Worm (Caenorhabditis elegans) whole organism, early embryonic: ENCODE measurements around the gene tag-266.

Source experiments
- B0310.2 ChIP-seq: sonication (generic microtip); optimal IDR thresholded peaks from 2 replicates; lab custom pipeline; 2016; ENCODE audit warnings: mild to moderate bottlenecking, missing genetic modification characterization, missing compliant biosample characterization
- F13C5.2 ChIP-seq: sonication (generic microtip); optimal IDR thresholded peaks from 2 replicates; lab custom pipeline; 2017; ENCODE audit warnings: mild to moderate bottlenecking, missing genetic modification characterization, inconsistent platforms, missing compliant biosample characterization
- aly-1 ChIP-seq: sonication (generic microtip); optimal IDR thresholded peaks from 2 replicates; lab custom pipeline; 2016; ENCODE audit warnings: missing genetic modification characterization, missing compliant biosample characterization
- ama-1 ChIP-seq: fragments of 150-350 bp; optimal IDR thresholded peaks from 2 replicates; lab custom pipeline; 2014
- ceh-13 ChIP-seq: fragments of 200-800 bp; sonication (Bioruptor generic); optimal IDR thresholded peaks from 2 replicates; lab custom pipeline; 2018; ENCODE audit warnings: mild to moderate bottlenecking, missing genetic modification characterization, missing compliant biosample characterization
- ceh-36 ChIP-seq: sonication (generic microtip); optimal IDR thresholded peaks from 2 replicates; lab custom pipeline; 2016; ENCODE audit warnings: missing genetic modification characterization, inconsistent platforms, missing compliant biosample characterization
- ets-7 ChIP-seq: sonication (generic microtip); optimal IDR thresholded peaks from 2 replicates; lab custom pipeline; 2016; ENCODE audit warnings: missing genotype, missing genetic modification characterization, missing compliant biosample characterization
- flt-1 ChIP-seq: fragments of 200-800 bp; sonication (Bioruptor generic); IDR thresholded peaks from 2 replicates; pipeline ENCODE4 v1.3.6; 2022; ENCODE audit warnings: missing genetic modification characterization, missing compliant biosample characterization
- hmbx-1 ChIP-seq: sonication (generic microtip); optimal IDR thresholded peaks from 2 replicates; lab custom pipeline; 2016; ENCODE audit warnings: mild to moderate bottlenecking, missing genetic modification characterization, missing compliant biosample characterization
- hmg-4 ChIP-seq: fragments of 200-800 bp; sonication (Bioruptor generic); optimal IDR thresholded peaks from 2 replicates; lab custom pipeline; 2018; ENCODE audit warnings: mild to moderate bottlenecking, missing genetic modification characterization, missing compliant biosample characterization
- hnd-1 ChIP-seq: sonication (generic microtip); optimal IDR thresholded peaks from 2 replicates; lab custom pipeline; 2016; ENCODE audit warnings: missing genetic modification characterization, missing compliant biosample characterization
- pes-1 ChIP-seq: fragments of 200-800 bp; sonication (Bioruptor generic); IDR thresholded peaks from 2 replicates; pipeline ENCODE4 v1.3.6; 2022; ENCODE audit warnings: missing genetic modification reagents, missing genetic modification characterization, missing compliant biosample characterization
- scrt-1 ChIP-seq: fragments of 200-800 bp; sonication (Bioruptor generic); IDR thresholded peaks from 2 replicates; pipeline ENCODE4 v1.3.6; 2022; ENCODE audit warnings: missing genetic modification characterization, missing compliant biosample characterization
- sea-1 ChIP-seq: fragments of 200-800 bp; sonication (Bioruptor generic); conservative IDR thresholded peaks from 2 replicates; pipeline ENCODE4 v1.3.6; 2022; ENCODE audit warnings: missing genetic modification characterization, missing compliant biosample characterization
- tbx-11 ChIP-seq: fragments of 200-800 bp; sonication (Bioruptor generic); IDR thresholded peaks from 2 replicates; pipeline ENCODE4 v1.3.6; 2022; ENCODE audit warnings: missing genetic modification characterization, missing compliant biosample characterization
- tbx-37 ChIP-seq: fragments of 200-800 bp; sonication (Bioruptor generic); conservative IDR thresholded peaks from 2 replicates; pipeline ENCODE4 v1.3.6; 2022; ENCODE audit warnings: missing genetic modification reagents, missing genetic modification characterization, missing compliant biosample characterization
- tra-4 ChIP-seq: sonication (generic microtip); optimal IDR thresholded peaks from 2 replicates; lab custom pipeline; 2017; ENCODE audit warnings: missing genetic modification characterization, missing compliant biosample characterization

tag-266 gene

DNA sequence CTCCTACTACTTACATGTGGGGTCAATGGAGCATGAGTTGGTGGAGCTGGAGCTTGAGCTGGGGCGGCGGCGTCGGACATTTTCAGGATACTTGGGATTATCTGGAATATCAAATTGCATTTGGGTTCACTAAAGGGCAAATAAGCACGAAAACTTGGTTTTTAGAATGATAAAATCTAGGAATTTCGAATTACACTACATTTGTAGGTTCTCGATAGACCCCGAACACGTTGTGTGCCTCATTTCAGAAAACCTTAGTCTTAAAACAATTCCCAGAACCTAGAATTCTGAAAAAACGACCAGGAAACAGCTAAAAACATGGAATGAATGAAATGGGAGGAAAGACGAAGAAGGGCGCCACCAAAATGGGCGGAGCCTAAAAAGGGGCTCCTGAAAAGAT, 25.6 kb downstream of the tag-266 start, which contains the start of gene T19C3.3:
Gene T19C3.3 (minus strand): TSS at position 101 of the 400 bp plus-strand sequence.
- TF ChIP-seq ceh-13 = no peak

DNA sequence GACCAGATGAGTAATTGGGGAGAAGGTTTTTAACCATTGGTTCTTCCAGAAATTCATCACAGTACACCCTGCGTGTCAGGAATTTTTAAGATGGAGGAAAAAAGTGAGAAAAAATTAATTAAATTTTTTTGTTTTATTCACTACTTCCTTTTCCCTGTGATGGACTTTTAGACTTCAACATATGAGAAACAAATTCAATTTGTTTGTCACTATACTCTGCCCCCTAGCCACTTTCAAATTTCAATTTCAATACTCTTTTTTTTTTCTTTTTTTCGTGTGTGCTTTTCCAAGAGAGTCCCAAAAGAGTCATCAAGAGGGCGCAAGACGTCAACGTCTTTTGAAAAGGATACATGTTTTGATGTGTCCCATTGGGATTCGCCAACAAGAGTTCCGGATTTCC, 27.3 kb downstream of the tag-266 start:
- TF ChIP-seq ama-1 (lab: Kevin White, UChicago) (no peak), ceh-36 (tag; lab: Kevin White, UChicago) (no peak), hmg-4 (GFP tag; lab: Kevin White, UChicago) (no peak), tra-4 (no peak)

DNA sequence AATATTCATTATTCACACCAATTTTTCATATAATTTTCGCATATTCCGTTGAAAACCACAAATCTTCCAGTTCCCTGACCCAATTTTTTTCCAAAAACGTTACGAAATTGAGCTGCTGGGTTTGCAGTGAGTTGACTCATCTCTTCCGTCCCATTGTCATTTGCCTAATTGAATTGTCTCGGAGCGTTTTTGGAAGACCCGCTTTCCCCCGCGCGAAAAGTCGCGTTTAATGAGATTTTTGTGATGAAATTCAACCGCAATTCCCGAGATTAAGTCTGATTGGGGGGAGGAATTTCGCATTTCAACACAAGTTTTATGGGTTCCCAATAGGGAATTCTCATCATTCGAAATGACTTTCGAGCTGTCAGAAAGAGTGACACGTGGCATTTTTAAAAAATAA, 28.1 kb downstream of the tag-266 start:
- TF ChIP-seq ceh-13 = no peak

DNA sequence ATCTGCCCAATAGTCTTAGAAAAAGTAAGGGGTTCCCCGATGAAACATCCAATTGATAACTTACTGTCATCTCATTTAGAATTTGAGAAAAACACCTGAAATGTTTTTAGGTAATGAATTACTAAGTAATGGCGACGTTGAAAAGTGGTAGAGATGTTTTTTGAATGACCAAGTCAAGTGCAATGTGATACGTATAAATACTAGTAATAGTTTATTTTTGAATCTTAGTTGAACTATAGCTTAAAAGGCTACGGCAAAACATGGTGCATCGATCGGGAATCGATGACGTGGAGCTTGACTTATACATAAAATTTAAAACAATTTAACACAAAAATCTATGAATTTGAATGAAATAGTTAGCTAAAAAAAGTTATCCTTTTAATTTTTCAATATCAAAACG, 30.5 kb downstream of the tag-266 start, which contains the start of gene best-17:
Gene best-17 (minus strand): TSS at position 101 of the 400 bp plus-strand sequence.
- no peak for TF ChIP-seq tbx-11 (GFP tag; lab: Robert Waterston, UW)
- no peak for TF ChIP-seq scrt-1 (GFP tag; lab: Robert Waterston, UW)
- no peak for TF ChIP-seq tbx-37
- no peak for TF ChIP-seq pes-1 (GFP tag; lab: Robert Waterston, UW)
- TF ChIP-seq hmg-4 (GFP tag; lab: Kevin White, UChicago) = no peak
- TF ChIP-seq hmbx-1 = no peak
- TF ChIP-seq flt-1 (GFP tag; lab: Robert Waterston, UW) = no peak
- TF ChIP-seq ceh-36 (tag; lab: Kevin White, UChicago) = no peak
- no peak for TF ChIP-seq sea-1 (GFP tag; lab: Robert Waterston, UW)
- TF ChIP-seq ceh-13 = no peak
- TF ChIP-seq ets-7 (tag; lab: Kevin White, UChicago) = no peak
- TF ChIP-seq aly-1 (tag; lab: Kevin White, UChicago) = no peak
- TF ChIP-seq tra-4 = no peak
- TF ChIP-seq B0310.2 = no peak
- TF ChIP-seq F13C5.2 = no peak

DNA sequence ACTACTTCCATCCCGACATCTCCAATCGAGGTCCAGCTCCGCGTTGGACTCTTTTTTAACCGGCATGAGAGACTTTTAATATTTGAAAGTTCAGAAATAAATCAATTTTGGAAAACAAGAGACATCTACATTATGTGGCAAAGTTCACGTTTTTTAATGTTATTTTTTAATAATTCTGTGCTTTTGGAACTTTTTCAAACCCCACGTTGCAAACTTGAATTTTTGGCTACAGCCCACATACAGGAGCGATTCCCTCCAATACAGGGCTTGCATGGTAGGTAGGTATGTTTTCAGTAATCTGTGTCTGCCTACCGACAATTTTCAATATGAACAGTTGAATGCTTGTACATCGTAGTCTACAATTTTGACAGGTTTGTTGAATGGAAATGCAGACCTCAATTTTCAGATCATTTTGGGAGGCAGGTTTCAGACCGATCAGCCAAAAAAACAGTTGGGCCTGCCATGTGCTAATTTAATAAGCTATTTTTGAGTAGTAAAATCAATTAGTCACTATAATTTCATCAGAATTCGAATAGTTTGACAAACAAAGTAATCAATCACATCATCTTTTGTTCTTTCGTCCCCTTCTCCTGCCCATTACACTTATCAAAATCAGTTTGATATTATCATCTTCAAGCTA, 34.5 kb downstream of the tag-266 start, which contains the start of the genes Y55B1AR.4 and ttr-7:
Gene Y55B1AR.4 (minus strand): TSS at position 101 of the 640 bp plus-strand sequence.
Gene ttr-7 (plus strand): TSS at position 590 of the 640 bp plus-strand sequence.
- TF ChIP-seq hmbx-1 (no peak), flt-1 (GFP tag; lab: Robert Waterston, UW) (no peak), ets-7 (tag; lab: Kevin White, UChicago) (no peak), aly-1 (tag; lab: Kevin White, UChicago) (no peak), ceh-13 (no peak), pes-1 (GFP tag; lab: Robert Waterston, UW) (no peak), scrt-1 (GFP tag; lab: Robert Waterston, UW) (no peak), tbx-37 (no peak), ama-1 (lab: Kevin White, UChicago) (no peak), sea-1 (GFP tag; lab: Robert Waterston, UW) (no peak), tbx-11 (GFP tag; lab: Robert Waterston, UW) (no peak), ceh-36 (tag; lab: Kevin White, UChicago) (no peak), B0310.2 (no peak), hmg-4 (GFP tag; lab: Kevin White, UChicago) (no peak), F13C5.2 (no peak), tra-4 (no peak), hnd-1 (tag; lab: Kevin White, UChicago) (no peak)

DNA sequence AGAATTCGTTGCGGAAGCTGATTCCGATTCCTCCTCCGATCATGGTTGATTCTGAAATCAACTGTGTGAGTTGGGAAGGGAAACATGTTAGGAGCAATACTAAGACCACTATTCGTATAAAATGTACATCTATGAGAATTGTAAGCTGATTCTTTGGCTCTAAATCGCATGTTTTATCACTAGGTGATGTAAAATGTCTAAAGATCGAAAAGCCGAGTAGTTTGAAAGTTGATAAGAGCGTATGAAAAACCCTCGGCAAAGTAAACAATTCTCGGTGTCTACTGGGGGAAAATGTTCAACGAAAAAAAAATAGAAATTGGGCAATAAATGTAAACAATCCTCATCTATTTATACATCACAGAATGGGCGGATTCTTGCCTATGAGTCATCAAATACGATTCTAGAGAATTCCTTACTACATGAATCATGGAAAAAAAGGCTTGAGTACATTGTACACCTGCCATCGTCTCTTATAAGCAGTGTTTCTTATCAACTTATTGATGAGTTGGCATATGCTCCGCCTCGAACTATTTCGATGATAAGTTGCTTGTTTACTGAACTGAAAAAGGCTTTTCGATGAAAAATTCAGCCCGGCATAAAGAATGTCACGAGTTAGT, 39.6 kb downstream of the tag-266 start, which contains the start of gene lec-6:
Gene lec-6 (minus strand): TSS at position 51 of the 617 bp plus-strand sequence.
- no peak for TF ChIP-seq flt-1 (GFP tag; lab: Robert Waterston, UW)
- TF ChIP-seq F13C5.2 = no peak
- TF ChIP-seq ama-1 (lab: Kevin White, UChicago) = no peak
- no peak for TF ChIP-seq tbx-11 (GFP tag; lab: Robert Waterston, UW)
- TF ChIP-seq pes-1 (GFP tag; lab: Robert Waterston, UW) = no peak
- no peak for TF ChIP-seq ceh-13
- no peak for TF ChIP-seq tbx-37
- no peak for TF ChIP-seq hmbx-1
- no peak for TF ChIP-seq hmg-4 (GFP tag; lab: Kevin White, UChicago)
- no peak for TF ChIP-seq sea-1 (GFP tag; lab: Robert Waterston, UW)
- TF ChIP-seq B0310.2 = no peak
- no peak for TF ChIP-seq scrt-1 (GFP tag; lab: Robert Waterston, UW)
- TF ChIP-seq ceh-36 (tag; lab: Kevin White, UChicago) = no peak

DNA sequence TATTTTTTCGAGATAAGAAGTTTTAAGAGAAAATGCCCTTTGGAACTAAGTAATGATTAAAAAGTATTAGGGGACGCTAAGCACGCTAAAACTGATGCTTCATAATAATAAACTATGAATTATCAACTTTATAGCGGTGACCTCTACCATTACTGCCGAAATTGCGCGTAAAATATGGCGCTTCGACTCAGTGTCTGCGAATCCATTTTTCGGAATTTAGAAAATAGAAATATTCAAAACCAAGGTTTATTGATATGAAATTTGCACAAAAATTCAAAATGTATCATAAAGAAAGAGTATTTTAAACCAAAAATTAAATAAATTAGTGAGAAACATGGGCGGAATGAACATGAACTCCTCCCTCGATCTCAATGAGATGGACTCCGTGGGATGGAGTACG, 40.7 kb downstream of the tag-266 start:
- no peak for TF ChIP-seq flt-1 (GFP tag; lab: Robert Waterston, UW)
- TF ChIP-seq tbx-11 (GFP tag; lab: Robert Waterston, UW) = no peak
- no peak for TF ChIP-seq hmbx-1

DNA sequence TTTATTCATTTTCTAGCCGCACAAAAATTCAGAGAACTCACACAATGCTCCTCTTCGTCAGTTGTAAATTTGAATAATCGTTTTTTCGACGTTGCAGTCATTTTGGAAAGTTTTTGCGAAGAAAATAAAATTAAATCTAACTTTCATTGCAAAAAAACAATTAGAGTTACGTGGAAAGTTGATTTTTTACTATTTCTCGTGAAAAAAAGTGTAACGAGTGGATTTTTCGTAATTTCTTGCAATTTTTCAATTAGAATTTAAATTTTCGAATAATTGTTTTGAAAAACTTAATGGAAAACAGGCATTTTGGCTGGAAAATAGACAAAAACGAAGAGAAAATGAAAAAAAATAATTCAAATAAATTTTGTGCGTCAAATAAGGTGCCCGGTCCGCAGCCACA, 41.3 kb downstream of the tag-266 start, which contains the start of gene Y55B1AR.2:
Gene Y55B1AR.2 (minus strand): TSS at position 101 of the 400 bp plus-strand sequence.
- TF ChIP-seq sea-1 (GFP tag; lab: Robert Waterston, UW) = no peak
- no peak for TF ChIP-seq flt-1 (GFP tag; lab: Robert Waterston, UW)
- no peak for TF ChIP-seq scrt-1 (GFP tag; lab: Robert Waterston, UW)
- TF ChIP-seq ceh-13 = no peak
- TF ChIP-seq B0310.2 = no peak
- no peak for TF ChIP-seq hnd-1 (tag; lab: Kevin White, UChicago)
- TF ChIP-seq pes-1 (GFP tag; lab: Robert Waterston, UW) = no peak
- no peak for TF ChIP-seq tbx-11 (GFP tag; lab: Robert Waterston, UW)
- TF ChIP-seq tbx-37 = no peak
- TF ChIP-seq F13C5.2 = no peak
- no peak for TF ChIP-seq hmbx-1
- no peak for TF ChIP-seq ceh-36 (tag; lab: Kevin White, UChicago)
- no peak for TF ChIP-seq ets-7 (tag; lab: Kevin White, UChicago)
- TF ChIP-seq aly-1 (tag; lab: Kevin White, UChicago) = no peak
- no peak for TF ChIP-seq hmg-4 (GFP tag; lab: Kevin White, UChicago)
- no peak for TF ChIP-seq ama-1 (lab: Kevin White, UChicago)
